Worm (Caenorhabditis elegans): Measurements from ENCODE around the gene ZK507.1.
A peak's percentile ranks its signal among the peaks of the same experiment; 100 is the strongest.

ZK507.1 gene

ce11 chrIII:9053740-9054252 lies 47.3 kb downstream of the ZK507.1 start, which contains the start of gene R107.5 (continued):
- TF ChIP-seq ahr-1 (tag; optimal IDR thresholded peaks at IDR 0.05): no peak
- TF ChIP-seq nfya-1 (tag; optimal IDR thresholded peaks at IDR 0.05): peak; percentile 94
- peak; percentile 45 for TF ChIP-seq ets-4 (tag; optimal IDR thresholded peaks at IDR 0.05)
- peak; percentile 29 for TF ChIP-seq elt-2 (tag; optimal IDR thresholded peaks at IDR 0.05)
- peak; percentile 90 for TF ChIP-seq tbx-2 (tag; optimal IDR thresholded peaks at IDR 0.05)
- no peak for TF ChIP-seq pag-3 (tag; optimal IDR thresholded peaks at IDR 0.05; ENCODE audit: borderline replicate concordance)
- TF ChIP-seq fkh-6 (tag; optimal IDR thresholded peaks at IDR 0.05): no peak
- peak; percentile 65 for TF ChIP-seq ceh-19 (GFP tag; optimal IDR thresholded peaks at IDR 0.05)
- TF ChIP-seq C08G9.2 (tag; optimal IDR thresholded peaks at IDR 0.05): peak; percentile 42
- TF ChIP-seq lin-11 (tag; optimal IDR thresholded peaks at IDR 0.05): no peak
- TF ChIP-seq mec-3 (tag; optimal IDR thresholded peaks at IDR 0.05; ENCODE audit: borderline replicate concordance): no peak
- TF ChIP-seq odd-2 (tag; optimal IDR thresholded peaks at IDR 0.05): no peak
- TF ChIP-seq pat-9 (tag; optimal IDR thresholded peaks at IDR 0.05): no peak
- TF ChIP-seq tbx-7 (tag; optimal IDR thresholded peaks at IDR 0.05): no peak
- peak; percentile 49 for TF ChIP-seq unc-42 (tag; optimal IDR thresholded peaks at IDR 0.05)
- TF ChIP-seq pqm-1 (tag; optimal IDR thresholded peaks at IDR 0.05): no peak

ce11 chrIII:9053263-9053662 lies 47.8 kb downstream of the ZK507.1 start:
- TF ChIP-seq ama-1 (optimal IDR thresholded peaks at IDR 0.05): peak; percentile 9
- TF ChIP-seq ceh-24 (tag; optimal IDR thresholded peaks at IDR 0.05): no peak

ce11 chrIII:9052371-9052978 lies 48.6 kb downstream of the ZK507.1 start:
- TF ChIP-seq fkh-6 (tag; optimal IDR thresholded peaks at IDR 0.05): peak; percentile 57
- TF ChIP-seq sdc-2 (tag; optimal IDR thresholded peaks at IDR 0.05): no peak
- TF ChIP-seq tbx-2 (tag; optimal IDR thresholded peaks at IDR 0.05): peak; percentile 47
- no peak for TF ChIP-seq eyg-1 (tag; optimal IDR thresholded peaks at IDR 0.05)
- no peak for TF ChIP-seq tbx-7 (tag; optimal IDR thresholded peaks at IDR 0.05)
- TF ChIP-seq nfya-1 (tag; optimal IDR thresholded peaks at IDR 0.05): peak; percentile 43
- no peak for TF ChIP-seq pha-4 (tag; optimal IDR thresholded peaks at IDR 0.05)
- peak; percentile 27 for TF ChIP-seq unc-55 (GFP tag; optimal IDR thresholded peaks at IDR 0.05)
- TF ChIP-seq ceh-18 (tag; optimal IDR thresholded peaks at IDR 0.05): peak; percentile 16
- TF ChIP-seq ceh-31 (tag; optimal IDR thresholded peaks at IDR 0.05): peak; percentile 61
- TF ChIP-seq syd-9 (tag; optimal IDR thresholded peaks at IDR 0.05): peak; percentile 66
- no peak for TF ChIP-seq mec-3 (tag; optimal IDR thresholded peaks at IDR 0.05; ENCODE audit: borderline replicate concordance)
- TF ChIP-seq lin-11 (tag; optimal IDR thresholded peaks at IDR 0.05): peak; percentile 9
- TF ChIP-seq pax-1 (tag; optimal IDR thresholded peaks at IDR 0.05): no peak
- peak; percentile 35 for TF ChIP-seq ama-1 (optimal IDR thresholded peaks at IDR 0.05)
- peak; percentile 10 for TF ChIP-seq sox-4 (tag; optimal IDR thresholded peaks at IDR 0.05)
- TF ChIP-seq ceh-30 (tag; optimal IDR thresholded peaks at IDR 0.05): peak; percentile 71
- TF ChIP-seq ztf-16 (tag; optimal IDR thresholded peaks at IDR 0.05): no peak
- TF ChIP-seq elt-2 (tag; optimal IDR thresholded peaks at IDR 0.05): no peak
- TF ChIP-seq ceh-45 (GFP tag; IDR thresholded peaks at IDR 0.05): no peak
- TF ChIP-seq zip-5 (tag; optimal IDR thresholded peaks at IDR 0.05): no peak
- peak; percentile 50 for TF ChIP-seq unc-42 (tag; optimal IDR thresholded peaks at IDR 0.05)
- no peak for TF ChIP-seq pag-3 (tag; optimal IDR thresholded peaks at IDR 0.05; ENCODE audit: borderline replicate concordance)
- peak; percentile 58 for TF ChIP-seq pros-1 (tag; optimal IDR thresholded peaks at IDR 0.05)
- no peak for TF ChIP-seq pat-9 (tag; optimal IDR thresholded peaks at IDR 0.05)

- TF ChIP-seq F13H6.1 (tag; optimal IDR thresholded peaks at IDR 0.05): no peak
- no peak for TF ChIP-seq dmd-4 (tag; optimal IDR thresholded peaks at IDR 0.05; ENCODE audit: borderline replicate concordance)
- TF ChIP-seq Y22D7AL.16 (tag; optimal IDR thresholded peaks at IDR 0.05): no peak
- TF ChIP-seq K02D7.2 (tag; optimal IDR thresholded peaks at IDR 0.05): no peak
- no peak for TF ChIP-seq fkh-10 (GFP tag; optimal IDR thresholded peaks at IDR 0.05)
- TF ChIP-seq ahr-1 (tag; optimal IDR thresholded peaks at IDR 0.05): no peak
- TF ChIP-seq fax-1 (tag; optimal IDR thresholded peaks at IDR 0.05): no peak
- TF ChIP-seq ceh-14 (tag; optimal IDR thresholded peaks at IDR 0.05): no peak
- TF ChIP-seq eyg-1 (tag; optimal IDR thresholded peaks at IDR 0.05): no peak
- TF ChIP-seq pha-2 (tag; optimal IDR thresholded peaks at IDR 0.05): no peak
- no peak for TF ChIP-seq elt-2 (tag; optimal IDR thresholded peaks at IDR 0.05)
- no peak for TF ChIP-seq tbx-2 (tag; optimal IDR thresholded peaks at IDR 0.05)
Observed at ce11 chrIII:9051714-9052113, 49.4 kb downstream of the ZK507.1 start.
